Fruit fly (Drosophila melanogaster) S2 (cell line): ENCODE measurements around the gene Gyc89Da.

Source experiments
- CG8478 ChIP-seq: fragments of >200 bp; optimal IDR thresholded peaks from 2 replicates; lab custom pipeline; 2018
- CTCF ChIP-seq, 2 experiments: fragments of >200 bp; optimal IDR thresholded peaks; 2 replicates each; lab custom pipeline; 2018

DNA sequence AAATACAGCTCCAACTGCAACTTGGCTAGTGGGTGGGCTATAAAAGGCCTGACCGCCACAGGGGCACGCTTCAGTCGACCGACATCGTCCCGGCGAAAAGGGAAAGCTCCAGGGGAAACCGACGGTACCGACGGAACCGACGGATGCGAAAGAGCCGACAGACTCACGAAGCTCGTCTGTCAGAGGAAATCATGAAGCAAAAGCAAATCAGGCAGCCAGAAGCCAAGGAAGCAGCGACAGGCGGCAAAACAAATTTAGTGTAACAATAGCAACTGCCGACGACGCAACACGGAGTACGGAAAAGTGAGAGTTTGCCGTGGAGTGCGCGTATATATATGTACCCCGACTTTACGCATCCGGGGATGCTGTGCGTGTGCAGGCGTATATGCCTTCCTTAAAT, 4.6 kb downstream of the Gyc89Da start, which contains the start of gene Gyc89Db:
- TF ChIP-seq CG8478 (lab: Kevin White, UChicago) (no peak), CTCF (optimal IDR thresholded peaks at IDR 0.05; lab: Kevin White, UChicago) (no peak)
